Fruit fly (Drosophila melanogaster) whole organism, embryonic: ENCODE measurements around the gene Coa8.

Experiments
- Antp ChIP-seq: fragments of 200-800 bp; sonication (Bioruptor generic); optimal IDR thresholded peaks from 3 replicates; lab custom pipeline; 2016; ENCODE audit warnings: missing biosample characterization, missing genetic modification characterization
- Asciz ChIP-seq: fragments of 200-800 bp; sonication (Bioruptor generic); optimal IDR thresholded peaks from 2 replicates; lab custom pipeline; 2017; ENCODE audit warnings: missing biosample characterization, mild to moderate bottlenecking, missing genetic modification characterization, missing genetic modification reagents
- Atf6 ChIP-seq: fragments of 200-800 bp; sonication (Bioruptor generic); IDR thresholded peaks from 2 replicates; pipeline ENCODE4 v1.3.6; 2022; ENCODE audit warnings: missing biosample characterization, missing genetic modification characterization
- BEAF-32 ChIP-seq: fragments of 200-800 bp; sonication (Bioruptor generic); optimal IDR thresholded peaks from 3 replicates; lab custom pipeline; 2017; ENCODE audit warnings: missing biosample characterization, missing genetic modification characterization, mild to moderate bottlenecking, moderate library complexity, missing genetic modification reagents
- CG10147 ChIP-seq: fragments of 200-800 bp; sonication (Bioruptor generic); optimal IDR thresholded peaks from 2 replicates; lab custom pipeline; 2019; ENCODE audit warnings: missing biosample characterization, mild to moderate bottlenecking, missing genetic modification characterization, moderate library complexity
- CG10654 ChIP-seq: fragments of 200-800 bp; sonication (Bioruptor generic); optimal IDR thresholded peaks from 2 replicates; lab custom pipeline; 2016; ENCODE audit warnings: missing biosample characterization, missing genetic modification characterization
- CG10979 ChIP-seq: fragments of 200-800 bp; sonication (Bioruptor generic); optimal IDR thresholded peaks from 2 replicates; lab custom pipeline; 2018; ENCODE audit warnings: missing biosample characterization, mild to moderate bottlenecking, missing genetic modification characterization, moderate library complexity
- CG12236 ChIP-seq: fragments of 200-800 bp; sonication (Bioruptor generic); optimal IDR thresholded peaks from 2 replicates; lab custom pipeline; 2016; ENCODE audit warnings: missing biosample characterization, missing genetic modification characterization
- CG1233 ChIP-seq: fragments of 200-800 bp; sonication (Bioruptor generic); optimal IDR thresholded peaks from 4 replicates; lab custom pipeline; 2018; ENCODE audit warnings: missing biosample characterization, mild to moderate bottlenecking, missing genetic modification characterization
- CG13123 ChIP-seq: fragments of 200-800 bp; sonication (Bioruptor generic); optimal IDR thresholded peaks from 2 replicates; lab custom pipeline; 2016; ENCODE audit warnings: missing biosample characterization, missing genetic modification characterization
- CG16863 ChIP-seq: fragments of 200-800 bp; sonication (Bioruptor generic); optimal IDR thresholded peaks from 3 replicates; lab custom pipeline; 2016; ENCODE audit warnings: missing biosample characterization, missing genetic modification characterization
- CG18764 ChIP-seq: fragments of 200-800 bp; sonication (Bioruptor generic); optimal IDR thresholded peaks from 3 replicates; lab custom pipeline; 2016; ENCODE audit warnings: missing biosample characterization, missing genetic modification characterization
- CG30431 ChIP-seq: fragments of 200-800 bp; sonication (Bioruptor generic); optimal IDR thresholded peaks from 2 replicates; lab custom pipeline; 2017; ENCODE audit warnings: missing biosample characterization, missing genetic modification characterization
- CG31388 ChIP-seq: fragments of 200-800 bp; sonication (Bioruptor generic); optimal IDR thresholded peaks from 2 replicates; lab custom pipeline; 2016; ENCODE audit warnings: missing biosample characterization, missing genetic modification characterization
- CG3407 ChIP-seq: fragments of 200-800 bp; sonication (Bioruptor generic); optimal IDR thresholded peaks from 2 replicates; lab custom pipeline; 2018; ENCODE audit warnings: missing biosample characterization, mild to moderate bottlenecking, missing genetic modification characterization
- CG3847 ChIP-seq: fragments of 200-800 bp; sonication (Bioruptor generic); IDR thresholded peaks from 2 replicates; pipeline ENCODE4 v1.3.6; 2022; ENCODE audit warnings: missing biosample characterization, missing genetic modification characterization
- CG42726 ChIP-seq: fragments of 200-800 bp; sonication (Bioruptor generic); IDR thresholded peaks from 2 replicates; pipeline ENCODE4 v1.3.6; 2022; ENCODE audit warnings: missing biosample characterization, missing genetic modification characterization; ENCODE audit not compliant: partially characterized antibody
- CG4282 ChIP-seq: fragments of 200-800 bp; sonication (Bioruptor generic); optimal IDR thresholded peaks from 2 replicates; lab custom pipeline; 2016; ENCODE audit warnings: missing biosample characterization, missing genetic modification characterization
- CG4730 ChIP-seq: fragments of 200-800 bp; sonication (Bioruptor generic); IDR thresholded peaks from 2 replicates; pipeline ENCODE4 v1.3.6; 2022; ENCODE audit warnings: missing biosample characterization, missing genetic modification characterization
- CG4820 ChIP-seq: fragments of 200-800 bp; sonication (Bioruptor generic); optimal IDR thresholded peaks from 3 replicates; lab custom pipeline; 2016; ENCODE audit warnings: missing biosample characterization, missing genetic modification characterization
- CG5245 ChIP-seq: fragments of 200-800 bp; sonication (Bioruptor generic); optimal IDR thresholded peaks from 3 replicates; lab custom pipeline; 2016; ENCODE audit warnings: missing biosample characterization, missing genetic modification characterization
- CG9215 ChIP-seq: fragments of 200-800 bp; sonication (Bioruptor generic); IDR thresholded peaks from 2 replicates; pipeline ENCODE4 v1.3.6; 2022; ENCODE audit warnings: missing biosample characterization, missing genetic modification characterization
- CG9727 ChIP-seq: fragments of 200-800 bp; sonication (Bioruptor generic); optimal IDR thresholded peaks from 3 replicates; lab custom pipeline; 2017; ENCODE audit warnings: missing biosample characterization, mild to moderate bottlenecking, missing genetic modification characterization
- CHES-1-like ChIP-seq: fragments of 200-800 bp; sonication (Bioruptor generic); optimal IDR thresholded peaks from 2 replicates; lab custom pipeline; 2016; ENCODE audit warnings: missing biosample characterization, missing genetic modification characterization
- CoRest ChIP-seq: fragments of 200-800 bp; sonication (Bioruptor generic); optimal IDR thresholded peaks from 3 replicates; lab custom pipeline; 2018; ENCODE audit warnings: missing biosample characterization, mild to moderate bottlenecking, missing genetic modification characterization, moderate library complexity
- Dad ChIP-seq: fragments of 200-800 bp; sonication (Bioruptor generic); optimal IDR thresholded peaks from 3 replicates; lab custom pipeline; 2016; ENCODE audit warnings: missing biosample characterization, missing genetic modification characterization
- Mad ChIP-seq: fragments of 200-800 bp; sonication (Bioruptor generic); optimal IDR thresholded peaks from 2 replicates; lab custom pipeline; 2016; ENCODE audit warnings: missing biosample characterization, missing genetic modification characterization
- Meics ChIP-seq: fragments of 200-800 bp; sonication (Bioruptor generic); optimal IDR thresholded peaks from 2 replicates; lab custom pipeline; 2017; ENCODE audit warnings: missing biosample characterization, mild to moderate bottlenecking, missing genetic modification characterization
- Rfx ChIP-seq: fragments of 200-800 bp; sonication (Bioruptor generic); IDR thresholded peaks from 2 replicates; pipeline ENCODE4 v1.3.6; 2022; ENCODE audit warnings: missing biosample characterization, missing genetic modification characterization
- Ssrp ChIP-seq: fragments of 200-800 bp; sonication (Bioruptor generic); optimal IDR thresholded peaks from 2 replicates; lab custom pipeline; 2018; ENCODE audit warnings: missing biosample characterization, mild to moderate bottlenecking, missing genetic modification characterization, moderate library complexity
- amos ChIP-seq: fragments of 200-800 bp; sonication (Bioruptor generic); IDR thresholded peaks from 2 replicates; pipeline ENCODE4 v1.3.6; 2022; ENCODE audit warnings: missing biosample characterization, missing genetic modification characterization; ENCODE audit not compliant: partially characterized antibody
- bcd ChIP-seq: fragments of 200-800 bp; sonication (Bioruptor generic); optimal IDR thresholded peaks from 2 replicates; lab custom pipeline; 2017; ENCODE audit warnings: missing biosample characterization, mild to moderate bottlenecking, missing genetic modification characterization
- bsh ChIP-seq, 2 experiments: fragments of 200-800 bp; sonication (Bioruptor generic); optimal IDR thresholded peaks; 2 replicates each; lab custom pipeline; 2017 to 2018; ENCODE audit warnings: mild to moderate bottlenecking in 2 of 2, missing biosample characterization in 2 of 2, missing genetic modification characterization in 2 of 2, moderate library complexity in 1 of 2
- cad ChIP-seq: fragments of >200 bp; optimal IDR thresholded peaks from 2 replicates; lab custom pipeline; 2017; ENCODE audit warnings: missing biosample characterization, missing genetic modification characterization
- croc ChIP-seq: fragments of 200-800 bp; sonication (Bioruptor generic); conservative IDR thresholded peaks from 3 replicates; pipeline ENCODE4 v1.3.6; 2022; ENCODE audit warnings: missing biosample characterization, missing genetic modification characterization
- fd96Cb ChIP-seq: fragments of 200-800 bp; sonication (Bioruptor generic); optimal IDR thresholded peaks from 2 replicates; lab custom pipeline; 2018; ENCODE audit warnings: missing biosample characterization, mild to moderate bottlenecking, missing genetic modification characterization, moderate library complexity
- gem ChIP-seq: fragments of 200-800 bp; sonication (Bioruptor generic); optimal IDR thresholded peaks from 2 replicates; lab custom pipeline; 2019; ENCODE audit warnings: missing biosample characterization, mild to moderate bottlenecking, missing genetic modification characterization, moderate library complexity
- gsb-n ChIP-seq: fragments of 200-800 bp; sonication (Bioruptor generic); optimal IDR thresholded peaks from 3 replicates; lab custom pipeline; 2018; ENCODE audit warnings: missing biosample characterization, mild to moderate bottlenecking, missing genetic modification characterization
- ham ChIP-seq: fragments of 200-800 bp; sonication (Bioruptor generic); IDR thresholded peaks from 2 replicates; pipeline ENCODE4 v1.3.6; 2022; ENCODE audit warnings: missing biosample characterization, missing genetic modification characterization
- hth ChIP-seq: fragments of >200 bp; optimal IDR thresholded peaks from 2 replicates; lab custom pipeline; 2017; ENCODE audit warnings: inconsistent platforms
- lmd ChIP-seq: fragments of 200-800 bp; sonication (Bioruptor generic); IDR thresholded peaks from 2 replicates; pipeline ENCODE4 v1.3.6; 2022; ENCODE audit warnings: missing biosample characterization, missing genetic modification characterization
- lov ChIP-seq, 2 experiments: fragments of 200-800 bp in 1 of 2; fragments of >200 bp in 1 of 2; sonication (Bioruptor generic) in 1 of 2; IDR thresholded peaks in 1 of 2; optimal IDR thresholded peaks in 1 of 2; 2 replicates in 1 of 2; 3 replicates in 1 of 2; pipeline versions ENCODE4 v1.3.6 to Lab custom; 2017 to 2022; ENCODE audit warnings: missing biosample characterization in 1 of 2, missing genetic modification characterization in 1 of 2
- nerfin-1 ChIP-seq: fragments of 200-800 bp; sonication (Bioruptor generic); optimal IDR thresholded peaks from 3 replicates; lab custom pipeline; 2019; ENCODE audit warnings: missing biosample characterization, mild to moderate bottlenecking, missing genetic modification characterization, moderate library complexity
- run ChIP-seq: fragments of 200-800 bp; sonication (Bioruptor generic); optimal IDR thresholded peaks from 3 replicates; lab custom pipeline; 2018; ENCODE audit warnings: missing biosample characterization, mild to moderate bottlenecking, missing genetic modification characterization
- sc ChIP-seq, 3 experiments: fragments of >200 bp in 2 of 3; fragments of 200-800 bp in 1 of 3; sonication (Bioruptor generic) in 1 of 3; optimal IDR thresholded peaks; 2 replicates in 2 of 3; 3 replicates in 1 of 3; lab custom pipeline; 2017; ENCODE audit warnings: mild to moderate bottlenecking in 1 of 3, missing biosample characterization in 1 of 3, missing genetic modification characterization in 1 of 3, missing genetic modification reagents in 1 of 3
- sens-2 ChIP-seq: fragments of 200-800 bp; sonication (Bioruptor generic); IDR thresholded peaks from 2 replicates; pipeline ENCODE4 v1.3.6; 2022; ENCODE audit warnings: missing biosample characterization, missing genetic modification characterization
- slbo ChIP-seq: fragments of 200-800 bp; sonication (Bioruptor generic); IDR thresholded peaks from 2 replicates; pipeline ENCODE4 v1.3.6; 2022; ENCODE audit warnings: missing biosample characterization, missing genetic modification characterization
- sna ChIP-seq: fragments of 200-800 bp; sonication (Bioruptor generic); IDR thresholded peaks from 2 replicates; pipeline ENCODE4 v1.3.6; 2022; ENCODE audit warnings: missing biosample characterization, missing genetic modification characterization; ENCODE audit not compliant: partially characterized antibody
- unpg ChIP-seq: fragments of 200-800 bp; sonication (Bioruptor generic); optimal IDR thresholded peaks from 3 replicates; lab custom pipeline; 2018; ENCODE audit warnings: missing biosample characterization, mild to moderate bottlenecking, missing genetic modification characterization, moderate library complexity
- wek ChIP-seq: fragments of 200-800 bp; sonication (Bioruptor generic); optimal IDR thresholded peaks from 3 replicates; lab custom pipeline; 2018; ENCODE audit warnings: missing biosample characterization, mild to moderate bottlenecking, missing genetic modification characterization, moderate library complexity
- yki ChIP-seq: fragments of >200 bp; optimal IDR thresholded peaks from 3 replicates; lab custom pipeline; 2018

Gene Coa8

dm6 chrX:1889926-1890325, 9.8 kb downstream of the Coa8 start, which contains the start of the genes trr and mRpL16 (continued):
- TF ChIP-seq unpg (GFP tag; lab: Kevin White, UChicago) (peak; percentile 39), Asciz (GFP tag; lab: Kevin White, UChicago) (no peak), CG5245 (GFP tag; lab: Kevin White, UChicago) (no peak), CG18764 (GFP tag; lab: Kevin White, UChicago) (no peak), lov (optimal IDR thresholded peaks at IDR 0.05; lab: Kevin White, UChicago) (no peak), lov (GFP tag; IDR thresholded peaks at IDR 0.05; lab: Robert Waterston, UW) (no peak), slbo (GFP tag; lab: Robert Waterston, UW) (peak; percentile 64), Ssrp (no peak), gsb-n (tag; lab: Kevin White, UChicago) (no peak), CG1233 (GFP tag; lab: Kevin White, UChicago) (no peak), CG9727 (GFP tag; lab: Kevin White, UChicago) (peak; percentile 60), Rfx (peak; percentile 58), CoRest (tag; lab: Kevin White, UChicago) (peak; percentile 42), CG10979 (tag; lab: Kevin White, UChicago) (peak; percentile 32), Antp (GFP tag; lab: Kevin White, UChicago) (no peak), fd96Cb (tag; lab: Kevin White, UChicago) (no peak), Atf6 (GFP tag; lab: Robert Waterston, UW) (no peak), CG4730 (GFP tag; lab: Robert Waterston, UW) (no peak), CG16863 (no peak), CG30431 (GFP tag; lab: Kevin White, UChicago) (no peak), Mad (GFP tag; lab: Kevin White, UChicago) (peak; percentile 58), sc (optimal IDR thresholded peaks at IDR 0.05; lab: Kevin White, UChicago) (no peak), sc (GFP tag; optimal IDR thresholded peaks at IDR 0.05; lab: Kevin White, UChicago) (no peak), cad (GFP tag; lab: Kevin White, UChicago) (no peak), hth (lab: Kevin White, UChicago) (no peak), croc (GFP tag; lab: Robert Waterston, UW) (no peak), CG9215 (GFP tag; lab: Robert Waterston, UW) (peak; percentile 44; the same call in 1 of the 2 replicates), nerfin-1 (peak; percentile 5), CG10147 (GFP tag; lab: Kevin White, UChicago) (no peak), CG3847 (GFP tag; lab: Robert Waterston, UW) (peak; percentile 62), gem (tag; lab: Kevin White, UChicago) (no peak), CG12236 (GFP tag; lab: Kevin White, UChicago) (no peak), lmd (GFP tag; lab: Robert Waterston, UW) (peak; percentile 33; the same call in 1 of the 2 replicates), bcd (GFP tag; lab: Kevin White, UChicago) (no peak), CG4282 (no peak), CG4820 (GFP tag; lab: Kevin White, UChicago) (no peak), yki (lab: Kevin White, UChicago) (no peak), sens-2 (no peak), BEAF-32 (peak; percentile 86), CG10654 (GFP tag; lab: Kevin White, UChicago) (no peak), CG31388 (GFP tag; lab: Kevin White, UChicago) (no peak), CG13123 (GFP tag; lab: Kevin White, UChicago) (no peak), bsh (GFP tag; optimal IDR thresholded peaks at IDR 0.05; lab: Kevin White, UChicago) (peak in 1 of 2 experiments; percentile 33), Meics (no peak), CG3407 (no peak), CG42726 (GFP tag; lab: Robert Waterston, UW) (no peak), amos (GFP tag; lab: Robert Waterston, UW) (peak; percentile 70), ham (no peak), Dad (GFP tag; lab: Kevin White, UChicago) (peak; percentile 41), CHES-1-like (peak; percentile 44), run (tag; lab: Kevin White, UChicago) (no peak), sna (GFP tag; lab: Robert Waterston, UW) (peak; percentile 68; the same call in 1 of the 2 replicates), wek (no peak)
